Worm (Caenorhabditis elegans): ENCODE measurements around the gene gna-1.

gna-1 gene

DNA sequence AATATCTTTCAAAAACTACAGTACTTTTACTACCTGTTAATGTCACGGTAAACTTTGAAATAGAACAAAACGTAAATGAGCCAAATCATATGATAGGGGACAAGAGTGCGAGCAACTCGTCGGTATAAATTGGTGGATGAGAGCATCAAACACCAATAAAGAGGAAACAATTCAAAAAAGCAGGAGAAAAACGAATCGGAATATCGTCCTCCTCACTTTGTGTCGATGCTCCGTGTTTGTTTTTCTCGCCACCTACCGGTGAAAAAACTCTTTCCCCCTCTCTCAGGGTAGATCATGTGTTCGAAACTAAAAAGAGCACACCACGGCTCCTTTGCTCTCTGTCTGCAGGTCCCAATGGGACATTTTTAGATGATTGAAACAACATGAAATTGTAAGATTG, 8.1 kb upstream of the gna-1 start:
- TF ChIP-seq ceh-39 (tag; optimal IDR thresholded peaks at IDR 0.05) (no peak), elt-3 (tag; optimal IDR thresholded peaks at IDR 0.05) (no peak), lsy-2 (tag; optimal IDR thresholded peaks at IDR 0.05) (no peak), nhr-76 (tag; optimal IDR thresholded peaks at IDR 0.05) (no peak), ces-1 (GFP tag; optimal IDR thresholded peaks at IDR 0.05) (no peak), cnd-1 (tag; optimal IDR thresholded peaks at IDR 0.05) (no peak), nhr-28 (tag; optimal IDR thresholded peaks at IDR 0.05) (no peak), mab-5 (tag; optimal IDR thresholded peaks at IDR 0.05) (no peak), bed-3 (GFP tag; optimal IDR thresholded peaks at IDR 0.05) (no peak)

ce11 chrV:10323537-10323936, 3.6 kb upstream of the gna-1 start:
- TF ChIP-seq bed-3 (GFP tag; optimal IDR thresholded peaks at IDR 0.05): no peak
- no peak for TF ChIP-seq sem-2 (GFP tag; optimal IDR thresholded peaks at IDR 0.05)
- no peak for TF ChIP-seq hlh-1 (tag; optimal IDR thresholded peaks at IDR 0.05)
- TF ChIP-seq nhr-237 (tag; optimal IDR thresholded peaks at IDR 0.05): no peak
- TF ChIP-seq ceh-83 (GFP tag; optimal IDR thresholded peaks at IDR 0.05): no peak
- no peak for TF ChIP-seq tbx-8 (GFP tag; optimal IDR thresholded peaks at IDR 0.05)
- no peak for TF ChIP-seq blmp-1 (tag; optimal IDR thresholded peaks at IDR 0.05)
- TF ChIP-seq zip-8 (tag; optimal IDR thresholded peaks at IDR 0.05): no peak
- TF ChIP-seq lsy-2 (tag; optimal IDR thresholded peaks at IDR 0.05): no peak
- no peak for TF ChIP-seq M03D4.4 (tag; optimal IDR thresholded peaks at IDR 0.05)
- no peak for TF ChIP-seq ces-1 (GFP tag; optimal IDR thresholded peaks at IDR 0.05)
- TF ChIP-seq lin-13 (tag; optimal IDR thresholded peaks at IDR 0.05): no peak
- no peak for TF ChIP-seq mab-5 (tag; optimal IDR thresholded peaks at IDR 0.05)
- no peak for TF ChIP-seq nhr-2 (tag; optimal IDR thresholded peaks at IDR 0.05)
- no peak for TF ChIP-seq sptf-1 (tag; optimal IDR thresholded peaks at IDR 0.05)
- no peak for TF ChIP-seq unc-120 (tag; optimal IDR thresholded peaks at IDR 0.05; ENCODE audit: poor library complexity, severe bottlenecking)
- no peak for TF ChIP-seq cnd-1 (tag; optimal IDR thresholded peaks at IDR 0.05)
- TF ChIP-seq elt-1 (tag; optimal IDR thresholded peaks at IDR 0.05; ENCODE audit: borderline replicate concordance, insufficient read depth): no peak
- no peak for TF ChIP-seq lin-32 (GFP tag; optimal IDR thresholded peaks at IDR 0.05)

DNA sequence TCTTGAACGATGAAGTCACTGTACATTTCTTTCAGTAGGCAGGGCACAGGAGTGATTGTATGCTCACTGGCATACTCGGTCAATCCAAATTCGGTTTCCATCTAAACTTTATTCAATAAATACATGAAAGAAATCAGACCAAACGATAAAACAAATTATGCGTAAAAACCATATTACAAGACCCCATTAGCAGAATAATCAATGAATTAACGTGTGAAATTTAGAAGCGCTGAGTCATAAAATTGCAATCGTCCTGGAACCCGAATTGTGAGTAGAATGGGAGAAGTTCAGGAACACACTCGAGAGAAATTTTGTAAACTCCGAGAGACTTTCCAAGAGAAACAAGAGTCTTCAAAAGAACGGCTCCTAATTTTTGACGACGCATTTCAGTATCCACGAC, 517 bp downstream of the gna-1 start, which contains the start of gene B0024.11:
Gene B0024.11 (minus strand): TSS at position 101 of the 400 bp plus-strand sequence.
- no peak for TF ChIP-seq hlh-1 (tag; optimal IDR thresholded peaks at IDR 0.05)
- TF ChIP-seq lin-32 (GFP tag; optimal IDR thresholded peaks at IDR 0.05): no peak
- no peak for TF ChIP-seq unc-62 (GFP tag; optimal IDR thresholded peaks at IDR 0.05)

DNA sequence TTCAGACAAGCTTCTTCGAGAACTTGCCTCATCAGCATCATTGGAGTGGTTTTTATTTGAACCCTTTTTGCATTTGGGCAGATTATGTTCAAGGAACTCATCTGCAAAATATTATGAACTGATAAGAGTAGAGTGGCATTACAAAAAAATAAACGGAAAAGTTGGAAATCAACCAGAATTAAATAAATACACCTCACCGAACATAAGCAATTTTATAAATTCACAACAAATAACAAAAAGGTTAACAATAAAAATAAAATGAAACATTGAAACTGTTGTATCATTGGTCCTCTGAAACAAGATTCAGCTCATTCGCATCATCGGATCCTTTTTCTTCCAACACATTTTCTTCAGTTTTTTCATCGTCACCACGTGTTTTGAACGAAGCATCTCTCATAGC, 2.7 kb downstream of the gna-1 start, which contains the start of gene asps-1:
Gene asps-1 (minus strand): TSS at position 101 of the 400 bp plus-strand sequence.
- TF ChIP-seq lin-13 (tag; optimal IDR thresholded peaks at IDR 0.05) (no peak), ham-2 (GFP tag; optimal IDR thresholded peaks at IDR 0.05) (no peak), ceh-83 (GFP tag; optimal IDR thresholded peaks at IDR 0.05) (no peak), sptf-1 (tag; optimal IDR thresholded peaks at IDR 0.05) (no peak), elt-1 (tag; optimal IDR thresholded peaks at IDR 0.05; ENCODE audit: borderline replicate concordance, insufficient read depth) (no peak), hlh-1 (tag; optimal IDR thresholded peaks at IDR 0.05) (no peak), pha-4 (tag; optimal IDR thresholded peaks at IDR 0.05) (no peak), ceh-39 (tag; optimal IDR thresholded peaks at IDR 0.05) (no peak), lin-32 (GFP tag; optimal IDR thresholded peaks at IDR 0.05) (no peak), mls-2 (tag; optimal IDR thresholded peaks at IDR 0.05) (no peak), nhr-76 (tag; optimal IDR thresholded peaks at IDR 0.05) (no peak), M03D4.4 (tag; optimal IDR thresholded peaks at IDR 0.05) (no peak)

- TF ChIP-seq ztf-11 (tag; optimal IDR thresholded peaks at IDR 0.05) (no peak), ceh-43 (GFP tag; optimal IDR thresholded peaks at IDR 0.05) (no peak), unc-62 (GFP tag; optimal IDR thresholded peaks at IDR 0.05) (no peak), pha-4 (tag; optimal IDR thresholded peaks at IDR 0.05) (no peak), drap-1 (GFP tag; optimal IDR thresholded peaks at IDR 0.05) (no peak), tbx-8 (GFP tag; optimal IDR thresholded peaks at IDR 0.05) (no peak), nhr-76 (tag; optimal IDR thresholded peaks at IDR 0.05) (no peak), mab-5 (tag; optimal IDR thresholded peaks at IDR 0.05) (no peak), unc-39 (tag; optimal IDR thresholded peaks at IDR 0.05) (no peak), sptf-1 (tag; optimal IDR thresholded peaks at IDR 0.05) (no peak), flh-1 (GFP tag; optimal IDR thresholded peaks at IDR 0.05) (no peak), lsy-2 (tag; optimal IDR thresholded peaks at IDR 0.05) (no peak), M03D4.4 (tag; optimal IDR thresholded peaks at IDR 0.05) (no peak), ceh-83 (GFP tag; optimal IDR thresholded peaks at IDR 0.05) (no peak), nhr-2 (tag; optimal IDR thresholded peaks at IDR 0.05) (no peak), cnd-1 (tag; optimal IDR thresholded peaks at IDR 0.05) (no peak), snpc-4 (tag; optimal IDR thresholded peaks at IDR 0.05) (no peak), elt-3 (tag; optimal IDR thresholded peaks at IDR 0.05) (no peak), zip-8 (tag; optimal IDR thresholded peaks at IDR 0.05) (no peak), nhr-28 (tag; optimal IDR thresholded peaks at IDR 0.05) (no peak)
Observed at ce11 chrV:10314371-10314770, 5.6 kb downstream of the gna-1 start, which contains the start of gene trx-2. trx-2 (plus strand) TSS chrV:10314671.
